Worm (Caenorhabditis elegans): ENCODE measurements around the gene F09G8.10.

DNA sequence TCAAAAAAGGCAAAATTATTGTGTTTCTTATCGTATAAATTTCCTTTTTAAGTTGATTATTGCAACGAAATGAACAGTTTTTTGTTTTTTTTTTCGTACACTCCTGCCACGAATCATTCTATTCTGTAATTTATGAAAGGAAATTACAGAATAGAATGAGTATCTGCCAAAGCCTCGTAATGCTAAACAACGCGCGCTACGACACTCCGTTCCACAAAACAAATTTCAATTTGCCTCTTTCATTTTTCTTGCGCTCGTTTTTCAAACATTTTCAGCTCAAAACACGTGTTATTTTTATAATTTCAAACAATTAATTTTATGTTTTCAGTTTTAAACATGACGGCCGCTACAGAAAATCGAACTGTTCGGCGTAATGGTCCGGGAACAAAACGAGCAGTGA, 47.2 kb downstream of the F09G8.10 start, which contains the start of gene mob-4:
- TF ChIP-seq F13C5.2 (tag; optimal IDR thresholded peaks at IDR 0.05) (no peak), pes-1 (GFP tag; IDR thresholded peaks at IDR 0.05) (no peak), tbx-11 (GFP tag; IDR thresholded peaks at IDR 0.05) (no peak), ama-1 (optimal IDR thresholded peaks at IDR 0.05) (no peak), tra-4 (tag; optimal IDR thresholded peaks at IDR 0.05) (no peak), sea-1 (GFP tag; conservative IDR thresholded peaks at IDR 0.05) (no peak), flt-1 (GFP tag; IDR thresholded peaks at IDR 0.05) (no peak), ets-7 (tag; optimal IDR thresholded peaks at IDR 0.05) (no peak), aly-1 (tag; optimal IDR thresholded peaks at IDR 0.05) (no peak), ceh-36 (tag; optimal IDR thresholded peaks at IDR 0.05) (no peak)
